Fruit fly (Drosophila melanogaster) whole organism, wandering third instar larva: ENCODE measurements around the gene Npc2c.

Source experiments
- Dif ChIP-seq: fragments of 200-275, 200-300 bp; sonication (Bioruptor generic); optimal IDR thresholded peaks from 2 replicates; lab custom pipeline; 2018; ENCODE audit warnings: missing biosample characterization, missing genetic modification characterization; ENCODE audit not compliant: partially characterized antibody
- Rel ChIP-seq, 2 experiments: fragments of 200-800 bp; sonication (Bioruptor generic) in 1 of 2; optimal IDR thresholded peaks; 2 replicates in 1 of 2; 3 replicates in 1 of 2; lab custom pipeline; 2016 to 2019; ENCODE audit warnings: mild to moderate bottlenecking in 2 of 2, missing biosample characterization in 2 of 2, missing genetic modification characterization in 2 of 2, moderate library complexity in 1 of 2
- brk ChIP-seq: fragments of 200-800 bp; sonication (Bioruptor generic); optimal IDR thresholded peaks from 2 replicates; lab custom pipeline; 2016; ENCODE audit warnings: missing biosample characterization, mild to moderate bottlenecking, missing genetic modification characterization
- foxo ChIP-seq, 2 experiments: fragments of 200-800 bp; sonication (Bioruptor generic); optimal IDR thresholded peaks; 2 replicates in 1 of 2; 3 replicates in 1 of 2; lab custom pipeline; 2016 to 2017; ENCODE audit warnings: missing biosample characterization in 2 of 2, missing genetic modification characterization in 2 of 2
- fru ChIP-seq: fragments of 200-800 bp; sonication (Bioruptor generic); optimal IDR thresholded peaks from 3 replicates; lab custom pipeline; 2016; ENCODE audit warnings: missing biosample characterization, mild to moderate bottlenecking, missing genetic modification characterization
- pan ChIP-seq: fragments of >200 bp; optimal IDR thresholded peaks from 2 replicates; lab custom pipeline; 2017
- rgr ChIP-seq: fragments of 200-800 bp; sonication (Bioruptor generic); optimal IDR thresholded peaks from 3 replicates; lab custom pipeline; 2016; ENCODE audit warnings: missing biosample characterization, mild to moderate bottlenecking, missing genetic modification characterization
- sv ChIP-seq: fragments of 200-800 bp; sonication (Bioruptor generic); optimal IDR thresholded peaks from 3 replicates; lab custom pipeline; 2016; ENCODE audit warnings: missing biosample characterization, missing genetic modification characterization

dm6 chr3R:10040505-10040904 is 19.5 kb upstream of the Npc2c start:
- TF ChIP-seq foxo (GFP tag; optimal IDR thresholded peaks at IDR 0.05; lab: Kevin White, UChicago) (no peak), fru (GFP tag; lab: Kevin White, UChicago) (no peak), brk (GFP tag; lab: Kevin White, UChicago) (no peak), Dif (no peak), pan (lab: Kevin White, UChicago) (no peak), Rel (GFP tag; optimal IDR thresholded peaks at IDR 0.05; lab: Kevin White, UChicago) (no peak), Rel (tag; optimal IDR thresholded peaks at IDR 0.05; lab: Kevin White, UChicago) (peak; percentile 88), sv (GFP tag; lab: Kevin White, UChicago) (no peak), rgr (no peak)
